Fruit fly (Drosophila melanogaster): ENCODE measurements around the gene VAChT.

dm6 chr3R:18705150-18705549, at the start of gene VAChT, which contains the start of gene ChAT:
- TF ChIP-seq CG4318 (GFP tag; optimal IDR thresholded peaks at IDR 0.05) (no peak), Met (GFP tag; optimal IDR thresholded peaks at IDR 0.05) (no peak), CG8119 (GFP tag; IDR thresholded peaks at IDR 0.05) (no peak), CG31627 (GFP tag; optimal IDR thresholded peaks at IDR 0.05) (no peak), CG16779 (tag; optimal IDR thresholded peaks at IDR 0.05) (no peak)
